Worm (Caenorhabditis elegans) whole organism, late embryonic: ENCODE measurements around the gene K07H8.5.

Experiments
- K02D7.2 ChIP-seq: sonication (generic microtip); optimal IDR thresholded peaks from 2 replicates; lab custom pipeline; 2017; ENCODE audit warnings: mild to moderate bottlenecking, missing genetic modification characterization, missing compliant biosample characterization
- T23F11.4 ChIP-seq: fragments of 200-800 bp; sonication (Bioruptor generic); optimal IDR thresholded peaks from 2 replicates; lab custom pipeline; 2018; ENCODE audit warnings: mild to moderate bottlenecking, missing genetic modification characterization, missing compliant biosample characterization
- ama-1 ChIP-seq: fragments of 150-350 bp; optimal IDR thresholded peaks from 2 replicates; lab custom pipeline; 2014
- ceh-19 ChIP-seq: fragments of 200-800 bp; sonication (Bioruptor generic); optimal IDR thresholded peaks from 2 replicates; lab custom pipeline; 2018; ENCODE audit warnings: mild to moderate bottlenecking, missing genetic modification characterization, missing compliant biosample characterization
- ceh-24 ChIP-seq: sonication (generic microtip); optimal IDR thresholded peaks from 2 replicates; lab custom pipeline; 2016; ENCODE audit warnings: mild to moderate bottlenecking, missing genetic modification characterization, missing compliant biosample characterization
- ceh-30 ChIP-seq: fragments of 150-350 bp; optimal IDR thresholded peaks from 2 replicates; lab custom pipeline; 2014; ENCODE audit warnings: missing biosample characterization, missing genetic modification characterization
- ceh-34 ChIP-seq: sonication (generic microtip); optimal IDR thresholded peaks from 2 replicates; lab custom pipeline; 2016; ENCODE audit warnings: mild to moderate bottlenecking, missing genetic modification characterization, missing compliant biosample characterization
- ceh-48 ChIP-seq: sonication (generic microtip); optimal IDR thresholded peaks from 2 replicates; lab custom pipeline; 2016; ENCODE audit warnings: missing genetic modification characterization, inconsistent platforms, missing compliant biosample characterization
- ceh-6 ChIP-seq: fragments of 200-800 bp; sonication (Bioruptor generic); optimal IDR thresholded peaks from 2 replicates; lab custom pipeline; 2018; ENCODE audit warnings: mild to moderate bottlenecking, missing genetic modification characterization, missing compliant biosample characterization
- ceh-9 ChIP-seq: sonication (generic microtip); optimal IDR thresholded peaks from 2 replicates; lab custom pipeline; 2016; ENCODE audit warnings: mild to moderate bottlenecking, missing genetic modification characterization, inconsistent platforms, missing compliant biosample characterization
- che-1 ChIP-seq: sonication (generic microtip); optimal IDR thresholded peaks from 2 replicates; lab custom pipeline; 2016; ENCODE audit warnings: mild to moderate bottlenecking, missing genetic modification characterization, missing compliant biosample characterization
- fkh-10 ChIP-seq: fragments of 150-350 bp; optimal IDR thresholded peaks from 2 replicates; lab custom pipeline; 2014; ENCODE audit warnings: missing biosample characterization, missing genetic modification reagents, missing genetic modification characterization
- fkh-6 ChIP-seq: sonication (generic microtip); optimal IDR thresholded peaks from 2 replicates; lab custom pipeline; 2016; ENCODE audit warnings: missing genetic modification characterization, missing compliant biosample characterization
- gmeb-2 ChIP-seq: sonication (generic microtip); optimal IDR thresholded peaks from 2 replicates; lab custom pipeline; 2016; ENCODE audit warnings: missing genetic modification characterization, inconsistent platforms, missing compliant biosample characterization
- hlh-13 ChIP-seq: fragments of 200-800 bp; sonication (Bioruptor generic); optimal IDR thresholded peaks from 2 replicates; lab custom pipeline; 2018; ENCODE audit warnings: mild to moderate bottlenecking, missing genetic modification characterization, missing compliant biosample characterization
- hlh-15 ChIP-seq: sonication (generic microtip); optimal IDR thresholded peaks from 2 replicates; lab custom pipeline; 2016; ENCODE audit warnings: missing genetic modification characterization, missing compliant biosample characterization
- hlh-30 ChIP-seq: sonication (generic microtip); optimal IDR thresholded peaks from 2 replicates; lab custom pipeline; 2017; ENCODE audit warnings: antibody characterized with exemption, missing genetic modification characterization, missing compliant biosample characterization; ENCODE audit not compliant: insufficient read depth
- lim-6 ChIP-seq: sonication (generic microtip); optimal IDR thresholded peaks from 2 replicates; lab custom pipeline; 2016; ENCODE audit warnings: missing genetic modification characterization, missing compliant biosample characterization
- lin-11 ChIP-seq: fragments of 200-800 bp; sonication (Bioruptor generic); optimal IDR thresholded peaks from 2 replicates; lab custom pipeline; 2018; ENCODE audit warnings: mild to moderate bottlenecking, missing genetic modification characterization, missing compliant biosample characterization
- mec-3 ChIP-seq: sonication (generic microtip); optimal IDR thresholded peaks from 2 replicates; lab custom pipeline; 2016; ENCODE audit warnings: borderline replicate concordance, missing genetic modification characterization, missing compliant biosample characterization
- npax-4 ChIP-seq: sonication (generic microtip); optimal IDR thresholded peaks from 2 replicates; lab custom pipeline; 2016; ENCODE audit warnings: missing genetic modification characterization, missing compliant biosample characterization
- odd-2 ChIP-seq: sonication (generic microtip); optimal IDR thresholded peaks from 2 replicates; lab custom pipeline; 2017; ENCODE audit warnings: antibody characterized with exemption, mild to moderate bottlenecking, missing genetic modification characterization, missing compliant biosample characterization
- pag-3 ChIP-seq: sonication (generic microtip); optimal IDR thresholded peaks from 2 replicates; lab custom pipeline; 2016; ENCODE audit warnings: missing compliant biosample characterization, missing genetic modification characterization, borderline replicate concordance
- pha-4 ChIP-seq: fragments of 150-350 bp; optimal IDR thresholded peaks from 2 replicates; lab custom pipeline; 2018; ENCODE audit warnings: missing biosample characterization, missing genetic modification reagents, missing genetic modification characterization
- pros-1 ChIP-seq: fragments of 150-350 bp; optimal IDR thresholded peaks from 2 replicates; lab custom pipeline; 2014; ENCODE audit warnings: missing biosample characterization, missing genetic modification reagents, missing genetic modification characterization
- ref-2 ChIP-seq: sonication (generic microtip); optimal IDR thresholded peaks from 2 replicates; lab custom pipeline; 2016; ENCODE audit warnings: missing genetic modification characterization, missing compliant biosample characterization
- rnt-1 ChIP-seq: sonication (generic microtip); optimal IDR thresholded peaks from 2 replicates; lab custom pipeline; 2016; ENCODE audit warnings: missing genetic modification characterization, missing compliant biosample characterization
- sox-2 ChIP-seq: fragments of 200-800 bp; sonication (Bioruptor generic); IDR thresholded peaks from 2 replicates; pipeline ENCODE4 v1.3.6; 2022; ENCODE audit warnings: missing genetic modification reagents, missing genetic modification characterization, missing compliant biosample characterization
- sox-4 ChIP-seq: sonication (generic microtip); optimal IDR thresholded peaks from 2 replicates; lab custom pipeline; 2017; ENCODE audit warnings: mild to moderate bottlenecking, missing genetic modification characterization, inconsistent platforms, missing compliant biosample characterization
- syd-9 ChIP-seq: sonication (generic microtip); optimal IDR thresholded peaks from 2 replicates; lab custom pipeline; 2016; ENCODE audit warnings: mild to moderate bottlenecking, missing genetic modification characterization, moderate library complexity, missing compliant biosample characterization
- tbx-7 ChIP-seq: sonication (generic microtip); optimal IDR thresholded peaks from 2 replicates; lab custom pipeline; 2016; ENCODE audit warnings: missing genotype, missing genetic modification characterization, missing compliant biosample characterization
- ttx-3 ChIP-seq: sonication (generic microtip); optimal IDR thresholded peaks from 2 replicates; lab custom pipeline; 2016; ENCODE audit warnings: missing genetic modification reagents, missing genetic modification characterization, missing compliant biosample characterization
- unc-3 ChIP-seq, 2 experiments: fragments of 200-800 bp in 1 of 2; sonication (Bioruptor generic) in 1 of 2; sonication (generic microtip) in 1 of 2; conservative IDR thresholded peaks in 1 of 2; optimal IDR thresholded peaks in 1 of 2; 2 replicates each; pipeline versions ENCODE4 v1.3.6 to Lab custom; 2016 to 2022; ENCODE audit warnings: missing compliant biosample characterization in 2 of 2, missing genetic modification characterization in 2 of 2, missing genetic modification reagents in 1 of 2
- unc-42 ChIP-seq: sonication (generic microtip); optimal IDR thresholded peaks from 2 replicates; lab custom pipeline; 2016; ENCODE audit warnings: missing genotype, missing genetic modification characterization, missing compliant biosample characterization
- unc-86 ChIP-seq: sonication (generic microtip); optimal IDR thresholded peaks from 2 replicates; lab custom pipeline; 2016; ENCODE audit warnings: missing genetic modification characterization, missing compliant biosample characterization
- zip-5 ChIP-seq: sonication (generic microtip); optimal IDR thresholded peaks from 2 replicates; lab custom pipeline; 2016; ENCODE audit warnings: missing genetic modification characterization, missing compliant biosample characterization
- ztf-16 ChIP-seq: sonication (generic microtip); optimal IDR thresholded peaks from 2 replicates; lab custom pipeline; 2017; ENCODE audit warnings: missing genetic modification characterization, missing compliant biosample characterization

K07H8.5 gene

ce11 chrIV:8254193-8254592 lies 13.9 kb upstream of the K07H8.5 start:
- TF ChIP-seq pha-4 (tag; lab: Kevin White, UChicago) (no peak), syd-9 (no peak), unc-42 (tag; lab: Kevin White, UChicago) (no peak), ceh-30 (no peak), ceh-34 (tag; lab: Kevin White, UChicago) (no peak), ceh-24 (no peak), hlh-15 (no peak)

- TF ChIP-seq ztf-16 (tag; lab: Kevin White, UChicago) (no peak), lim-6 (no peak), hlh-13 (GFP tag; lab: Kevin White, UChicago) (no peak), fkh-10 (GFP tag; lab: Kevin White, UChicago) (no peak), mec-3 (tag; lab: Kevin White, UChicago) (no peak), ama-1 (lab: Kevin White, UChicago) (no peak), T23F11.4 (no peak), ref-2 (tag; lab: Kevin White, UChicago) (no peak), fkh-6 (tag; lab: Kevin White, UChicago) (no peak), hlh-30 (tag; lab: Kevin White, UChicago) (no peak), ceh-6 (GFP tag; lab: Kevin White, UChicago) (no peak)
- TF ChIP-seq, all 69 proteins: peak for 0
Observed at ce11 chrIV:8255221-8255620, 12.9 kb upstream of the K07H8.5 start.

ce11 chrIV:8259904-8260303 lies 8.2 kb upstream of the K07H8.5 start, which contains the start of gene K07H8.7:
Gene K07H8.7 (minus strand): TSS chrIV:8260004.
- TF ChIP-seq gmeb-2 (no peak), ttx-3 (tag; lab: Kevin White, UChicago) (no peak), lim-6 (no peak), ceh-48 (no peak), pag-3 (tag; lab: Kevin White, UChicago) (no peak), che-1 (tag; lab: Kevin White, UChicago) (no peak), ceh-9 (tag; lab: Kevin White, UChicago) (no peak), ama-1 (lab: Kevin White, UChicago) (no peak), ceh-19 (no peak), pros-1 (no peak), odd-2 (tag; lab: Kevin White, UChicago) (no peak), unc-3 (GFP tag; conservative IDR thresholded peaks at IDR 0.05; lab: Robert Waterston, UW) (no peak), unc-3 (tag; optimal IDR thresholded peaks at IDR 0.05; lab: Kevin White, UChicago) (no peak), ceh-6 (GFP tag; lab: Kevin White, UChicago) (no peak)

- TF ChIP-seq tbx-7 (tag; lab: Kevin White, UChicago) (no peak), unc-86 (tag; lab: Kevin White, UChicago) (no peak), rnt-1 (tag; lab: Kevin White, UChicago) (no peak), K02D7.2 (tag; lab: Kevin White, UChicago) (no peak), fkh-6 (tag; lab: Kevin White, UChicago) (no peak), lin-11 (tag; lab: Kevin White, UChicago) (no peak), sox-4 (no peak), unc-3 (GFP tag; conservative IDR thresholded peaks at IDR 0.05; lab: Robert Waterston, UW) (no peak), unc-3 (tag; optimal IDR thresholded peaks at IDR 0.05; lab: Kevin White, UChicago) (no peak), zip-5 (no peak), odd-2 (tag; lab: Kevin White, UChicago) (no peak), ceh-30 (no peak), sox-2 (GFP tag; lab: Robert Waterston, UW) (no peak), gmeb-2 (no peak), npax-4 (tag; lab: Kevin White, UChicago) (no peak)
Observed at ce11 chrIV:8260848-8261638, 7.1 kb upstream of the K07H8.5 start, which contains the start of gene vit-6. Gene vit-6 (plus strand): TSS chrIV:8261157.
